Worm (Caenorhabditis elegans): ENCODE data around the gene srw-144.

ce11 chrV:2920125-2920524, 40.7 kb downstream of the srw-144 start:
- TF ChIP-seq flt-1 (GFP tag; IDR thresholded peaks at IDR 0.05) (no peak), ref-1 (GFP tag; conservative IDR thresholded peaks at IDR 0.05) (no peak)
